Fruit fly (Drosophila melanogaster): ENCODE measurements around the gene Hsp26.

dm6 chr3L:9364131-9364530, 13.1 kb downstream of the Hsp26 start, which contains the start of gene mRRF1:
- no peak for TF ChIP-seq Max (GFP tag; optimal IDR thresholded peaks at IDR 0.05)
- TF ChIP-seq Fer1 (GFP tag; optimal IDR thresholded peaks at IDR 0.05): no peak
- no peak for TF ChIP-seq gcm2 (GFP tag; optimal IDR thresholded peaks at IDR 0.05)
- TF ChIP-seq HmgZ (tag; optimal IDR thresholded peaks at IDR 0.05): no peak
- no peak for TF ChIP-seq CG42726 (GFP tag; IDR thresholded peaks at IDR 0.05; ENCODE audit: partially characterized antibody)
- no peak for TF ChIP-seq CG1529 (GFP tag; optimal IDR thresholded peaks at IDR 0.05)
- TF ChIP-seq CG2889 (GFP tag; IDR thresholded peaks at IDR 0.05): no peak
- no peak for TF ChIP-seq TFAM (GFP tag; optimal IDR thresholded peaks at IDR 0.05)
- no peak for TF ChIP-seq pum (GFP tag; optimal IDR thresholded peaks at IDR 0.05)
- no peak for TF ChIP-seq pzg (GFP tag; optimal IDR thresholded peaks at IDR 0.05)
